Worm (Caenorhabditis elegans) whole organism, L3 larva: ENCODE measurements around the gene srh-35.

Experiments used
- aly-2 ChIP-seq: fragments of 150-350 bp; optimal IDR thresholded peaks from 2 replicates; lab custom pipeline; 2014; ENCODE audit warnings: missing biosample characterization, missing genetic modification characterization
- daf-12 ChIP-seq: fragments of 150-350 bp; optimal IDR thresholded peaks from 2 replicates; lab custom pipeline; 2014; ENCODE audit warnings: missing biosample characterization, missing genetic modification reagents, missing genetic modification characterization
- lin-39 ChIP-seq: fragments of 150-350 bp; optimal IDR thresholded peaks from 2 replicates; lab custom pipeline; 2018; ENCODE audit warnings: missing biosample characterization, missing genetic modification reagents, missing genetic modification characterization
- nfya-1 ChIP-seq: sonication (generic microtip); optimal IDR thresholded peaks from 2 replicates; lab custom pipeline; 2017; ENCODE audit warnings: missing genetic modification characterization, mild to moderate bottlenecking, missing compliant biosample characterization, antibody characterized with exemption, moderate library complexity; ENCODE audit not compliant: insufficient read depth
- sea-2 ChIP-seq: fragments of 150-350 bp; sonication (generic microtip); optimal IDR thresholded peaks from 4 replicates; lab custom pipeline; 2014; ENCODE audit warnings: missing biosample characterization, missing genetic modification reagents, missing genetic modification characterization

DNA sequence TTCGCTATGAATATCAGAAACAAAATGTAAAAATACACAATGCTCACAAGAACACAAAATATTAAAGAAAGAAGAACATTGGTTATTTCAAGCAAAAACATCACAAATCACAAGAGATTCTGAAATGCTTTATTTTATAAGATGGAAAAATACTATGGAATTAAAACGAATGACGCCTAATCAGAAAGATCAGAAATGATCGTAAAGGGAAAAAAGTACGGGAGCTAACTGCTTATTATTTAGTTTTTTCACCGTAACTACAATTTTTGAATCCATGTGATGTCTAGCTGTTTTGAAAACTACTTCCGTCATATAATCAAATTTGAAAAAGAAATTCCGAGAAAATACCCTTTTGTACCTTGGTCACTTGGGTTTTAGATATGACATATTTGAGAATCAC lies 19.4 kb upstream of the srh-35 start, which contains the start of gene srbc-57:
- TF ChIP-seq lin-39 (tag; lab: Kevin White, UChicago) (no peak), aly-2 (tag; lab: Kevin White, UChicago) (no peak), nfya-1 (no peak), daf-12 (tag; lab: Kevin White, UChicago) (no peak), sea-2 (GFP tag; lab: Kevin White, UChicago) (no peak)
